Worm (Caenorhabditis elegans): ENCODE data around the gene srw-14.
A peak's percentile ranks its signal among the peaks of the same experiment; 100 is the strongest.

The srw-14 gene

DNA sequence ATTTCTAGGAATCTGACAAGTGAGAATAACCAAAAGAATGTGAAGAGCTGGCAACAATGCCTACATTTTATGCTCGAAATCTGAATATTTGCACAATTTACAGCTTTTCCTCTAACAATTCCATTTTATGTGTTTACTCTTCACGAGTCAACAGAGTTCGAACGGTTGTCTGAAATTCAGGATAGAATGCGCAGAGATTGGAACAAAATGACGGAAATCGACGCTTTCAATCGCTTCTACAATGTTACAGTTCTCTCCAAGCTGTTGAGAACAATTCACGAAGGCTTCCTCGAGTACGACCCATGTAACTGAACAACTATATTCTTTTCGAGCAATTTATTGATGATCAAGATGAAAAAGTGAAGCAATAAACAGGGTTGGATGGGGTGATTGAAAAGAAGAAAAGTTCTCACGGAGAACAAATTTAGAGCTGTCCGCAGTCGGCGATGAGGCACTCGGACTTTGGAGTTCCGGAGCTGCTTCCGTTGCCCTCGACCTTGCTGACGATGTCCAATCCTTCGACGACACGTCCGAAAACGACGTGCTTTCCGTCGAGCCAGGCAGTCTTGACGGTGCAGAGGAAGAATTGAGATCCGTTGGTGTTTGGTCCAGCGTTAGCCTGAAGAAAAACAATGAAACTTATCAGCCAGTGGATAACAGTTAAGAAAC, 39.4 kb upstream of the srw-14 start, which contains the start of gene Y75B12B.3 (continued):
- TF ChIP-seq ces-1 (GFP tag; optimal IDR thresholded peaks at IDR 0.05) (no peak), zip-11 (GFP tag; IDR thresholded peaks at IDR 0.05) (no peak), F10B5.3 (tag; optimal IDR thresholded peaks at IDR 0.05) (no peak), unc-130 (GFP tag; optimal IDR thresholded peaks at IDR 0.05) (peak; percentile 26), ceh-28 (tag; optimal IDR thresholded peaks at IDR 0.05) (no peak), aha-1 (tag) (peak; percentile 75), Y5F2A.4 (GFP tag; optimal IDR thresholded peaks at IDR 0.05) (no peak), snpc-1.2 (GFP tag; IDR thresholded peaks at IDR 0.05) (peak; percentile 70; the same call in 1 of the 2 replicates), pqm-1 (tag; optimal IDR thresholded peaks at IDR 0.05) (no peak), hmg-1.1 (GFP tag; IDR thresholded peaks at IDR 0.05) (no peak), fkh-10 (GFP tag; optimal IDR thresholded peaks at IDR 0.05) (no peak), ztf-7 (tag; optimal IDR thresholded peaks at IDR 0.05) (no peak), attf-4 (tag; optimal IDR thresholded peaks at IDR 0.05) (no peak), nhr-10 (tag; optimal IDR thresholded peaks at IDR 0.05) (no peak), egl-43 (GFP tag; IDR thresholded peaks at IDR 0.05) (peak; percentile 68), hif-1 (tag; optimal IDR thresholded peaks at IDR 0.05) (no peak), R02D3.7 (tag; optimal IDR thresholded peaks at IDR 0.05) (no peak), rbr-2 (tag; optimal IDR thresholded peaks at IDR 0.05) (no peak), skn-1 (tag; optimal IDR thresholded peaks at IDR 0.05) (no peak), D1046.2 (GFP tag; IDR thresholded peaks at IDR 0.05) (no peak), ceh-20 (GFP tag; IDR thresholded peaks at IDR 0.05) (no peak), lir-3 (tag; optimal IDR thresholded peaks at IDR 0.05) (no peak), mes-2 (tag; optimal IDR thresholded peaks at IDR 0.05; ENCODE audit: poor library complexity, severe bottlenecking) (no peak), lim-7 (GFP tag; IDR thresholded peaks at IDR 0.05) (0 out of 2 replicates have a peak, but pooled peaks have one; percentile 48), ctbp-1 (GFP tag; IDR thresholded peaks at IDR 0.05) (no peak), tra-1 (GFP tag; IDR thresholded peaks at IDR 0.05) (no peak)

DNA sequence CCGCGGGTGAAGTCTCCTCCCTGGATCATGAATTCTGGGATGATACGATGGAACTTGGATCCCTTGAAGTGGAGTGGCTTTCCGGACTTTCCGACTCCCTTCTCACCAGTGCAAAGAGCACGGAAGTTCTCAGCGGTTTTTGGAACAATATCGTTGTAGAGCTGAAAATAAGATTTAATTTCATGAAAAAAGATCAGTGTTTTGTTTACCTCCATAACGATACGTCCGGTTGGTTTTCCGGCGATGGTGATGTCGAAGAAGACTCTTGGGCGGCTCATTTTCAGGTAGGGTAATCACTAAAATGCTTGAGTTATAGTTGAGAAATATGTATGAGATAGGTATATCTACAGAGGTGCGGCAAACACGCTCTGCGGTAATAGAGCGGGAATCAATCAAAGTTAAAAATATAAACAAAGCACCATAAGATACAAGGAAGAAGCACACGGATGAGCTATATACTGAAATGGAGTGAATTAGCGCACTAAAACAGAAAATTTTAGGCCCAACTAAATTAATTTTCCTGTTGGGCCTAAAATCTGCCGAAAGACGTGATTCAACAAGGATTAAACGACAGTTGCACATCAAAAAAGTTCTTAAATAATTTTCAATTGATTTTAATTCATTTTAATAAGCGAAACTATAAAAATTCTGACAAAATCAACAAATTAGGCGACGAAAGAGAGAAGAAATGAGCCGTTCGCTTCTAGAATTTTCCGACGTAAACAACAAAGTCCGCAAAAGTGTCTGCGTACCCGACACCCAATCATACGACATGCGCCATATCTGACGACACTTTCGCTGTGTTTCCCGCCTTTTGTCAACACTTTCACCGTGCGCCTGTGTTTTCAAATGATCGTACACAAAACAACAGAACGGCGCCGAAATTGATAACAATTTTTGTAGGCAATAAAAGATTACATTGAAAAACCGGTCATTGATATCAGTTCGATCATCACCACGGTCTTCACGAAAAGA, 38.4 kb upstream of the srw-14 start, which contains the start of the genes cyn-7 and bath-36:
Gene cyn-7 (minus strand): TSS at position 296 of the 975 bp plus-strand sequence.
Gene bath-36 (plus strand): TSS at position 806 of the 975 bp plus-strand sequence.
- TF ChIP-seq attf-4 (tag; optimal IDR thresholded peaks at IDR 0.05) (no peak), lin-13 (GFP tag; optimal IDR thresholded peaks at IDR 0.05) (peak; percentile 62), Y105C5A.15 (GFP tag; IDR thresholded peaks at IDR 0.05) (no peak), dpl-1 (GFP tag; optimal IDR thresholded peaks at IDR 0.05) (peak; percentile 81), hif-1 (tag; optimal IDR thresholded peaks at IDR 0.05) (peak in 1 of 2 experiments; percentile 29), aha-1 (tag) (peak; percentile 92), nhr-11 (tag; optimal IDR thresholded peaks at IDR 0.05) (peak; percentile 71), zag-1 (tag; optimal IDR thresholded peaks at IDR 0.05) (no peak), Y48G9A.11 (GFP tag; IDR thresholded peaks at IDR 0.05) (no peak), nhr-6 (tag; optimal IDR thresholded peaks at IDR 0.05) (peak; percentile 74), pqm-1 (tag; optimal IDR thresholded peaks at IDR 0.05) (peak; percentile 51), spr-1 (tag; optimal IDR thresholded peaks at IDR 0.05) (peak; percentile 22), mep-1 (tag; optimal IDR thresholded peaks at IDR 0.05) (peak; percentile 77), F37D6.2 (tag; optimal IDR thresholded peaks at IDR 0.05) (peak; percentile 24), rbr-2 (tag; optimal IDR thresholded peaks at IDR 0.05) (peak; percentile 69), T20F7.1 (GFP tag; optimal IDR thresholded peaks at IDR 0.05) (peak; percentile 68), aly-2 (tag; optimal IDR thresholded peaks at IDR 0.05) (no peak), vab-7 (GFP tag; IDR thresholded peaks at IDR 0.05) (no peak), tag-97 (GFP tag; IDR thresholded peaks at IDR 0.05) (no peak), nhr-237 (tag; optimal IDR thresholded peaks at IDR 0.05) (no peak), daf-16 (GFP tag; optimal IDR thresholded peaks at IDR 0.05) (peak; percentile 94 to 97), daf-16 (tag; optimal IDR thresholded peaks at IDR 0.05) (peak; percentile 99), mdt-29 (GFP tag; IDR thresholded peaks at IDR 0.05) (peak; percentile 71; the same call in 1 of the 2 replicates), T26A8.4 (GFP tag; IDR thresholded peaks at IDR 0.05) (peak; percentile 75), F10B5.3 (tag; optimal IDR thresholded peaks at IDR 0.05) (no peak), ceh-44 (GFP tag; IDR thresholded peaks at IDR 0.05) (no peak), ZK337.2 (GFP tag; IDR thresholded peaks at IDR 0.05) (no peak), ZK546.5 (tag; optimal IDR thresholded peaks at IDR 0.05) (no peak), unc-39 (tag; optimal IDR thresholded peaks at IDR 0.05) (no peak)
